Fruit fly (Drosophila melanogaster) whole organism, embryonic: ENCODE measurements around the gene Hand.

Experiments
- CG10431 ChIP-seq: fragments of 200-800 bp; sonication (Bioruptor generic); optimal IDR thresholded peaks from 3 replicates; lab custom pipeline; 2018; ENCODE audit warnings: missing biosample characterization, mild to moderate bottlenecking, missing genetic modification characterization
- CG10543 ChIP-seq: fragments of 200-800 bp; sonication (Bioruptor generic); optimal IDR thresholded peaks from 3 replicates; lab custom pipeline; 2017; ENCODE audit warnings: missing biosample characterization, mild to moderate bottlenecking, missing genetic modification characterization, moderate library complexity
- CG11696 ChIP-seq: fragments of 200-800 bp; sonication (Bioruptor generic); IDR thresholded peaks from 2 replicates; pipeline ENCODE4 v1.3.6; 2022; ENCODE audit warnings: missing biosample characterization, missing genetic modification characterization
- CG11723 ChIP-seq: fragments of 200-800 bp; sonication (Bioruptor generic); optimal IDR thresholded peaks from 2 replicates; lab custom pipeline; 2017; ENCODE audit warnings: missing biosample characterization, mild to moderate bottlenecking, missing genetic modification characterization
- CG12659 ChIP-seq: fragments of 200-800 bp; sonication (Bioruptor generic); optimal IDR thresholded peaks from 3 replicates; lab custom pipeline; 2017; ENCODE audit warnings: mild to moderate bottlenecking, missing biosample characterization, missing genetic modification reagents, missing genetic modification characterization
- CG14014 ChIP-seq: fragments of 200-800 bp; sonication (Bioruptor generic); IDR thresholded peaks from 2 replicates; pipeline ENCODE4 v1.3.6; 2022; ENCODE audit warnings: missing biosample characterization, missing genetic modification characterization
- CG15011 ChIP-seq: fragments of 200-800 bp; sonication (Bioruptor generic); optimal IDR thresholded peaks from 3 replicates; lab custom pipeline; 2018; ENCODE audit warnings: missing biosample characterization, mild to moderate bottlenecking, missing genetic modification characterization
- CG15514 ChIP-seq: fragments of 200-800 bp; sonication (Bioruptor generic); optimal IDR thresholded peaks from 3 replicates; lab custom pipeline; 2017; ENCODE audit warnings: missing biosample characterization, missing genetic modification characterization, mild to moderate bottlenecking, moderate library complexity, missing genetic modification reagents
- CG17612 ChIP-seq: fragments of 200-800 bp; sonication (Bioruptor generic); IDR thresholded peaks from 2 replicates; pipeline ENCODE4 v1.3.6; 2022; ENCODE audit warnings: missing biosample characterization, missing genetic modification characterization
- CG31441 ChIP-seq: fragments of 200-800 bp; sonication (Bioruptor generic); IDR thresholded peaks from 2 replicates; pipeline ENCODE4 v1.3.6; 2022; ENCODE audit warnings: missing biosample characterization, missing genetic modification characterization
- CG42726 ChIP-seq: fragments of 200-800 bp; sonication (Bioruptor generic); IDR thresholded peaks from 2 replicates; pipeline ENCODE4 v1.3.6; 2022; ENCODE audit warnings: missing biosample characterization, missing genetic modification characterization; ENCODE audit not compliant: partially characterized antibody
- CG5180 ChIP-seq: fragments of 200-800 bp; sonication (Bioruptor generic); optimal IDR thresholded peaks from 3 replicates; lab custom pipeline; 2017; ENCODE audit warnings: missing biosample characterization, missing genetic modification characterization, mild to moderate bottlenecking, moderate library complexity, missing genetic modification reagents
- CG7357 ChIP-seq: fragments of 200-800 bp; sonication (Bioruptor generic); IDR thresholded peaks from 3 replicates; pipeline ENCODE4 v1.3.6; 2022; ENCODE audit warnings: missing biosample characterization, missing genetic modification characterization
- CG7745 ChIP-seq: fragments of 200-800 bp; sonication (Bioruptor generic); optimal IDR thresholded peaks from 2 replicates; lab custom pipeline; 2018; ENCODE audit warnings: missing biosample characterization, mild to moderate bottlenecking, missing genetic modification characterization, moderate library complexity
- CG7839 ChIP-seq: fragments of 200-800 bp; sonication (Bioruptor generic); optimal IDR thresholded peaks from 3 replicates; lab custom pipeline; 2018; ENCODE audit warnings: missing biosample characterization, mild to moderate bottlenecking, missing genetic modification characterization, moderate library complexity
- CG8359 ChIP-seq: fragments of 200-800 bp; sonication (Bioruptor generic); optimal IDR thresholded peaks from 2 replicates; lab custom pipeline; 2017; ENCODE audit warnings: missing biosample characterization, mild to moderate bottlenecking, missing genetic modification characterization, borderline replicate concordance
- CG9727 ChIP-seq: fragments of 200-800 bp; sonication (Bioruptor generic); optimal IDR thresholded peaks from 3 replicates; lab custom pipeline; 2017; ENCODE audit warnings: missing biosample characterization, mild to moderate bottlenecking, missing genetic modification characterization
- CG9932 ChIP-seq: fragments of 200-800 bp; sonication (Bioruptor generic); IDR thresholded peaks from 2 replicates; pipeline ENCODE4 v1.3.6; 2022; ENCODE audit warnings: missing biosample characterization, missing genetic modification characterization
- Doc2 ChIP-seq: fragments of 200-800 bp; sonication (Bioruptor generic); IDR thresholded peaks from 2 replicates; pipeline ENCODE4 v1.3.6; 2022; ENCODE audit warnings: missing biosample characterization, missing genetic modification characterization
- Dp ChIP-seq: fragments of 200-800 bp; sonication (Bioruptor generic); optimal IDR thresholded peaks from 2 replicates; lab custom pipeline; 2018; ENCODE audit warnings: missing biosample characterization, mild to moderate bottlenecking, missing genetic modification characterization, moderate library complexity
- Gug ChIP-seq: fragments of 200-800 bp; sonication (Bioruptor generic); IDR thresholded peaks from 4 replicates; pipeline ENCODE4 v1.3.6; 2022; ENCODE audit warnings: missing biosample characterization, missing genetic modification characterization
- HLH3B ChIP-seq: fragments of 200-800 bp; sonication (Bioruptor generic); IDR thresholded peaks from 2 replicates; pipeline ENCODE4 v1.3.6; 2022; ENCODE audit warnings: missing biosample characterization, missing genetic modification characterization
- Lpt ChIP-seq: fragments of >200 bp; optimal IDR thresholded peaks from 2 replicates; lab custom pipeline; 2018; ENCODE audit warnings: missing biosample characterization, missing genetic modification characterization
- MESR4 ChIP-seq: fragments of 200-800 bp; sonication (Bioruptor generic); optimal IDR thresholded peaks from 2 replicates; lab custom pipeline; 2018; ENCODE audit warnings: missing biosample characterization, mild to moderate bottlenecking, missing genetic modification characterization, moderate library complexity
- Meics ChIP-seq: fragments of 200-800 bp; sonication (Bioruptor generic); optimal IDR thresholded peaks from 2 replicates; lab custom pipeline; 2017; ENCODE audit warnings: missing biosample characterization, mild to moderate bottlenecking, missing genetic modification characterization
- NFAT ChIP-seq: fragments of 200-800 bp; sonication (Bioruptor generic); IDR thresholded peaks from 2 replicates; pipeline ENCODE4 v1.3.6; 2022; ENCODE audit warnings: missing biosample characterization, missing genetic modification characterization
- Poxn ChIP-seq: fragments of 200-800 bp; sonication (Bioruptor generic); IDR thresholded peaks from 2 replicates; pipeline ENCODE4 v1.3.6; 2022; ENCODE audit warnings: missing biosample characterization, missing genetic modification characterization
- Trl ChIP-seq, 3 experiments: fragments of >200 bp in 2 of 3; fragments of 200-800 bp in 1 of 3; sonication (Bioruptor generic) in 1 of 3; optimal IDR thresholded peaks; 2 replicates in 1 of 3; 3 replicates in 2 of 3; lab custom pipeline; 2016 to 2017; ENCODE audit warnings: missing biosample characterization in 1 of 3, missing genetic modification characterization in 1 of 3
- Usf ChIP-seq: fragments of 200-800 bp; sonication (Bioruptor generic); optimal IDR thresholded peaks from 2 replicates; lab custom pipeline; 2017; ENCODE audit warnings: missing genotype, missing biosample characterization, missing genetic modification characterization
- Vsx1 ChIP-seq: fragments of 200-800 bp; sonication (Bioruptor generic); optimal IDR thresholded peaks from 2 replicates; lab custom pipeline; 2017; ENCODE audit warnings: missing biosample characterization, mild to moderate bottlenecking, missing genetic modification characterization, missing genetic modification reagents
- Xrp1 ChIP-seq: fragments of 200-800 bp; sonication (Bioruptor generic); IDR thresholded peaks from 2 replicates; pipeline ENCODE4 v1.3.6; 2022; ENCODE audit warnings: missing biosample characterization, missing genetic modification characterization
- bab2 ChIP-seq: fragments of 200-800 bp; sonication (Bioruptor generic); optimal IDR thresholded peaks from 2 replicates; lab custom pipeline; 2016; ENCODE audit warnings: missing biosample characterization, missing genetic modification characterization
- bsh ChIP-seq, 2 experiments: fragments of 200-800 bp; sonication (Bioruptor generic); optimal IDR thresholded peaks; 2 replicates each; lab custom pipeline; 2017 to 2018; ENCODE audit warnings: mild to moderate bottlenecking in 2 of 2, missing biosample characterization in 2 of 2, missing genetic modification characterization in 2 of 2, moderate library complexity in 1 of 2
- corto ChIP-seq: fragments of 200-800 bp; sonication (Bioruptor generic); optimal IDR thresholded peaks from 2 replicates; lab custom pipeline; 2016; ENCODE audit warnings: missing biosample characterization, mild to moderate bottlenecking, missing genetic modification characterization, moderate library complexity
- dan ChIP-seq: fragments of 200-800 bp; sonication (Bioruptor generic); IDR thresholded peaks from 2 replicates; pipeline ENCODE4 v1.3.6; 2022; ENCODE audit warnings: missing biosample characterization, missing genetic modification characterization
- dmrt99B ChIP-seq: fragments of 200-800 bp; sonication (Bioruptor generic); optimal IDR thresholded peaks from 2 replicates; lab custom pipeline; 2018; ENCODE audit warnings: missing biosample characterization, mild to moderate bottlenecking, missing genetic modification characterization, moderate library complexity
- her ChIP-seq: fragments of 200-800 bp; sonication (Bioruptor generic); optimal IDR thresholded peaks from 2 replicates; lab custom pipeline; 2016; ENCODE audit warnings: missing biosample characterization, missing genetic modification characterization
- jing ChIP-seq: fragments of 200-800 bp; sonication (Bioruptor generic); optimal IDR thresholded peaks from 2 replicates; lab custom pipeline; 2018; ENCODE audit warnings: missing biosample characterization, mild to moderate bottlenecking, missing genetic modification characterization
- kay ChIP-seq: fragments of 200-800 bp; sonication (Bioruptor generic); optimal IDR thresholded peaks from 2 replicates; lab custom pipeline; 2016; ENCODE audit warnings: missing biosample characterization, missing genetic modification characterization
- lilli ChIP-seq: fragments of 200-800 bp; sonication (Bioruptor generic); optimal IDR thresholded peaks from 3 replicates; lab custom pipeline; 2016; ENCODE audit warnings: missing biosample characterization, missing genetic modification characterization
- nerfin-2 ChIP-seq: fragments of 200-800 bp; sonication (Bioruptor generic); IDR thresholded peaks from 2 replicates; pipeline ENCODE4 v1.3.6; 2022; ENCODE audit warnings: missing biosample characterization, missing genetic modification characterization; ENCODE audit not compliant: partially characterized antibody
- nom ChIP-seq: fragments of 200-800 bp; sonication (Bioruptor generic); optimal IDR thresholded peaks from 2 replicates; lab custom pipeline; 2017; ENCODE audit warnings: missing biosample characterization, missing genetic modification characterization, mild to moderate bottlenecking, moderate library complexity, missing genetic modification reagents
- pfk ChIP-seq: fragments of 200-800 bp; sonication (Bioruptor generic); optimal IDR thresholded peaks from 2 replicates; lab custom pipeline; 2018; ENCODE audit warnings: missing biosample characterization, mild to moderate bottlenecking, missing genetic modification characterization, moderate library complexity
- prd ChIP-seq, 3 experiments: fragments of >200 bp in 2 of 3; fragments of 200-800 bp in 1 of 3; sonication (Bioruptor generic) in 1 of 3; optimal IDR thresholded peaks in 2 of 3; IDR thresholded peaks in 1 of 3; 2 replicates in 2 of 3; 3 replicates in 1 of 3; pipeline versions ENCODE4 v1.3.6 to Lab custom; 2017 to 2022; ENCODE audit warnings: missing biosample characterization in 1 of 3, missing genetic modification characterization in 1 of 3
- pzg ChIP-seq: fragments of 200-800 bp; sonication (Bioruptor generic); optimal IDR thresholded peaks from 3 replicates; lab custom pipeline; 2018; ENCODE audit warnings: missing biosample characterization, mild to moderate bottlenecking, missing genetic modification characterization, moderate library complexity
- tin ChIP-seq: fragments of 200-800 bp; sonication (Bioruptor generic); optimal IDR thresholded peaks from 3 replicates; lab custom pipeline; 2016; ENCODE audit warnings: missing biosample characterization, missing genetic modification characterization
- tio ChIP-seq: fragments of 200-800 bp; sonication (Bioruptor generic); optimal IDR thresholded peaks from 2 replicates; lab custom pipeline; 2017; ENCODE audit warnings: missing biosample characterization, missing genetic modification characterization, inconsistent platforms
- twi ChIP-seq: fragments of 200-800 bp; optimal IDR thresholded peaks from 2 replicates; lab custom pipeline; 2019; ENCODE audit warnings: missing biosample characterization, mild to moderate bottlenecking, missing genetic modification characterization, moderate library complexity

The Hand gene

dm6 chr2L:10334854-10335277, 39.7 kb upstream of the Hand start (continued):
- TF ChIP-seq pzg (GFP tag; lab: Kevin White, UChicago) (peak; percentile 58), CG9932 (GFP tag; lab: Robert Waterston, UW) (peak; percentile 78; the same call in 1 of the 2 replicates), CG17612 (GFP tag; lab: Robert Waterston, UW) (no peak), pfk (GFP tag; lab: Kevin White, UChicago) (peak; percentile 78), bab2 (peak; percentile 10), twi (tag; lab: Kevin White, UChicago) (peak; percentile 51), CG10431 (GFP tag; lab: Kevin White, UChicago) (peak; percentile 74), corto (GFP tag; lab: Kevin White, UChicago) (no peak), HLH3B (GFP tag; lab: Robert Waterston, UW) (peak; percentile 32; the same call in 1 of the 2 replicates), CG8359 (GFP tag; lab: Kevin White, UChicago) (no peak), Trl (optimal IDR thresholded peaks at IDR 0.05; lab: Kevin White, UChicago) (peak in 1 of 2 experiments; percentile 31), Trl (GFP tag; optimal IDR thresholded peaks at IDR 0.05; lab: Kevin White, UChicago) (peak; percentile 45), dan (GFP tag; lab: Robert Waterston, UW) (no peak), prd (optimal IDR thresholded peaks at IDR 0.05; lab: Kevin White, UChicago) (no peak), prd (GFP tag; IDR thresholded peaks at IDR 0.05; lab: Robert Waterston, UW) (no peak; the same call in 1 of the 3 replicates), Usf (GFP tag; lab: Kevin White, UChicago) (no peak), nom (GFP tag; lab: Kevin White, UChicago) (peak; percentile 54), Meics (GFP tag; lab: Kevin White, UChicago) (peak; percentile 66), CG9727 (GFP tag; lab: Kevin White, UChicago) (peak; percentile 57), CG12659 (peak; percentile 77), Gug (GFP tag; lab: Robert Waterston, UW) (no peak), lilli (peak; percentile 51), kay (GFP tag; lab: Kevin White, UChicago) (peak; percentile 90), CG11723 (GFP tag; lab: Kevin White, UChicago) (peak; percentile 75), CG31441 (GFP tag; lab: Robert Waterston, UW) (peak; percentile 49), tin (peak; percentile 38), CG15011 (GFP tag; lab: Kevin White, UChicago) (peak; percentile 45), Lpt (GFP tag; lab: Kevin White, UChicago) (no peak), jing (GFP tag; lab: Kevin White, UChicago) (no peak), CG15514 (GFP tag; lab: Kevin White, UChicago) (peak; percentile 96), CG7839 (tag; lab: Kevin White, UChicago) (peak; percentile 14), dmrt99B (tag; lab: Kevin White, UChicago) (peak; percentile 47), CG5180 (GFP tag; lab: Kevin White, UChicago) (peak; percentile 65), CG14014 (peak; percentile 56; the same call in 1 of the 2 replicates), bsh (GFP tag; optimal IDR thresholded peaks at IDR 0.05; lab: Kevin White, UChicago) (peak; percentile 43 to 48), CG11696 (GFP tag; lab: Robert Waterston, UW) (peak; percentile 97), NFAT (GFP tag; lab: Robert Waterston, UW) (peak; percentile 70; the same call in 1 of the 2 replicates), Vsx1 (GFP tag; lab: Kevin White, UChicago) (peak; percentile 75), CG7745 (tag; lab: Kevin White, UChicago) (peak; percentile 66), her (GFP tag; lab: Kevin White, UChicago) (peak; percentile 75), nerfin-2 (GFP tag; lab: Robert Waterston, UW) (no peak), Poxn (GFP tag; lab: Robert Waterston, UW) (no peak), Doc2 (GFP tag; lab: Robert Waterston, UW) (no peak), Xrp1 (GFP tag; lab: Robert Waterston, UW) (peak; percentile 67), CG7357 (GFP tag; lab: Robert Waterston, UW) (no peak), MESR4 (GFP tag; lab: Kevin White, UChicago) (peak; percentile 70), Dp (GFP tag; lab: Kevin White, UChicago) (no peak), CG10543 (peak; percentile 97), tio (GFP tag; lab: Kevin White, UChicago) (no peak), CG42726 (GFP tag; lab: Robert Waterston, UW) (peak; percentile 28; the same call in 1 of the 2 replicates)
